Fruit fly (Drosophila melanogaster): ENCODE measurements around the gene Smg5.

Gene Smg5

DNA sequence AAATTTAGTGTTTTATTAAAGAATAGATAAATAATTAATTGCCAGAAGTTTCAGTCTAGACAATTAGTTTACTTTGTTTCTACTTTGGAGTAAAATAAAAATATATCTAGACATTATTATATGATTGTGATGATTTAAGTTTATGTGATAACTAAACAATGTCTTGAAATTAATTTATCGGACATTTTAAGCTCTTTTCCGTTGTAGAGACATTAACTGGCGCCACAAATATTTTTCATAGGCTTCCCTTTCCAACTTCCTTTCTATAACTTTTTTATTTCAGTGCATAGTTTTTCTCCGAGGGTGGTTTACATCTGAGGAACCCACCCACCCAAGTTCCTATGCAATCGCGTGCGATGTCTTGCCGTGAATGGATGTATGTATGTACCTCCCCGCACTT is 27.8 kb downstream of the Smg5 start (continued):
- TF ChIP-seq CG15601 (tag; optimal IDR thresholded peaks at IDR 0.05) = peak; percentile 36
- peak; percentile 10 for TF ChIP-seq Fer1 (GFP tag; optimal IDR thresholded peaks at IDR 0.05)
- TF ChIP-seq Chrac-16 (GFP tag; optimal IDR thresholded peaks at IDR 0.05) = peak; percentile 8
- peak; percentile 76 for TF ChIP-seq CG17361 (GFP tag; IDR thresholded peaks at IDR 0.05)
- peak; percentile 36 for TF ChIP-seq CG6254 (GFP tag; optimal IDR thresholded peaks at IDR 0.05)
- TF ChIP-seq CG10209 (GFP tag; optimal IDR thresholded peaks at IDR 0.05) = peak; percentile 35
- peak; percentile 57 for TF ChIP-seq CG10979 (tag; optimal IDR thresholded peaks at IDR 0.05)
- TF ChIP-seq bcd (GFP tag; optimal IDR thresholded peaks at IDR 0.05) = peak; percentile 34
- TF ChIP-seq Oli (tag; optimal IDR thresholded peaks at IDR 0.05) = peak; percentile 60
- peak; percentile 39 for TF ChIP-seq trem (tag; optimal IDR thresholded peaks at IDR 0.05)
- no peak for TF ChIP-seq CG16779 (GFP tag; IDR thresholded peaks at IDR 0.05)
- no peak for TF ChIP-seq CG12071 (GFP tag; optimal IDR thresholded peaks at IDR 0.05)
- TF ChIP-seq CG7839 (tag; optimal IDR thresholded peaks at IDR 0.05) = peak; percentile 61
- peak; percentile 80 for TF ChIP-seq CG18262 (tag; optimal IDR thresholded peaks at IDR 0.05)
- TF ChIP-seq Xbp1 (GFP tag; optimal IDR thresholded peaks at IDR 0.05) = peak; percentile 25
- peak; percentile 24 for TF ChIP-seq CG3407 (GFP tag; optimal IDR thresholded peaks at IDR 0.05)
- TF ChIP-seq CG17385 (GFP tag; optimal IDR thresholded peaks at IDR 0.05) = peak; percentile 12
- peak in 1 of 2 experiments; percentile 66 for TF ChIP-seq bsh (GFP tag; optimal IDR thresholded peaks at IDR 0.05)
- TF ChIP-seq dmrt11E (tag; optimal IDR thresholded peaks at IDR 0.05) = peak; percentile 64
- peak; percentile 67 for TF ChIP-seq CG7556 (GFP tag; optimal IDR thresholded peaks at IDR 0.05)
- peak; percentile 64 for TF ChIP-seq nmo (GFP tag; optimal IDR thresholded peaks at IDR 0.05)
- TF ChIP-seq Hr51 (GFP tag; optimal IDR thresholded peaks at IDR 0.05) = peak in 1 of 2 experiments; percentile 37
- no peak for TF ChIP-seq br (optimal IDR thresholded peaks at IDR 0.05)
- TF ChIP-seq lmd (GFP tag; IDR thresholded peaks at IDR 0.05) = peak; percentile 22; the same call in 1 of the 2 replicates
- TF ChIP-seq corto (GFP tag; optimal IDR thresholded peaks at IDR 0.05) = no peak
- TF ChIP-seq Ptx1 (GFP tag; IDR thresholded peaks at IDR 0.05) = 0 out of 2 replicates have a peak, but pooled peaks have one; percentile 11
- peak; percentile 41 for TF ChIP-seq Sox102F (GFP tag; optimal IDR thresholded peaks at IDR 0.05)
- peak; percentile 13 for TF ChIP-seq CG13775 (GFP tag; optimal IDR thresholded peaks at IDR 0.05)
- no peak for TF ChIP-seq mld (GFP tag; IDR thresholded peaks at IDR 0.05; ENCODE audit: partially characterized antibody)
- TF ChIP-seq CG17359 (tag; optimal IDR thresholded peaks at IDR 0.05) = peak; percentile 25
- peak; percentile 30 for TF ChIP-seq CG9727 (GFP tag; optimal IDR thresholded peaks at IDR 0.05)
- TF ChIP-seq nau (GFP tag; optimal IDR thresholded peaks at IDR 0.05) = no peak

DNA sequence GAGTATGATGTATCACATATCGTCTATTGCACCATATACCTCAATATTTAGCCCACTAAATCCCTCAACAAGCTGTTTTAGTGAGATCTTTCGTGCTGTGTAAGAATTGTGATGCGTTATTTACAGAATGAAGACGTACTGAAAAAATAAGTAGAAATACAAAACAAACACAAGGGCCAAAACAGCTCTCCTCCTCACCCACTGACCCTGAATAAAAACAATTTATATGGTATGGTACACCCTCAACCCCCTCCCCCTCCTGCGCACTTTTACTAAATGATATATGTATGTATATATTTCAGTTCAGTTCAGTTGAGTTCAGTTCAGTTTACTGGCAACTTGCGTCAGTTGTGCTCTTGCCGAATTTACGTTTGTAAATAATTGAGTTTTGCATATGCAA is 31.3 kb downstream of the Smg5 start:
- TF ChIP-seq sd (tag; optimal IDR thresholded peaks at IDR 0.05) (peak; percentile 51), CG6175 (GFP tag; IDR thresholded peaks at IDR 0.05) (no peak), so (GFP tag; IDR thresholded peaks at IDR 0.05) (0 out of 3 replicates have a peak, but pooled peaks have one; percentile 31), crol (GFP tag; IDR thresholded peaks at IDR 0.05) (peak; percentile 50; the same call in 1 of the 2 replicates), CG9797 (GFP tag; optimal IDR thresholded peaks at IDR 0.05) (no peak), abd-A (tag; optimal IDR thresholded peaks at IDR 0.05) (peak; percentile 18), E2f1 (GFP tag; IDR thresholded peaks at IDR 0.05) (no peak), ssp (GFP tag; IDR thresholded peaks at IDR 0.05) (no peak), disco-r (GFP tag; optimal IDR thresholded peaks at IDR 0.05) (no peak), dysf (GFP tag; IDR thresholded peaks at IDR 0.05) (no peak)

All from whole organism, embryonic.